Worm (Caenorhabditis elegans) whole organism, dauer: ENCODE results near the gene mrpl-4.

Experiments
- unc-62 ChIP-seq: sonication (generic microtip); optimal IDR thresholded peaks from 2 replicates; lab custom pipeline; 2017; ENCODE audit warnings: missing biosample characterization, missing genetic modification reagents, missing genetic modification characterization

mrpl-4 gene

DNA sequence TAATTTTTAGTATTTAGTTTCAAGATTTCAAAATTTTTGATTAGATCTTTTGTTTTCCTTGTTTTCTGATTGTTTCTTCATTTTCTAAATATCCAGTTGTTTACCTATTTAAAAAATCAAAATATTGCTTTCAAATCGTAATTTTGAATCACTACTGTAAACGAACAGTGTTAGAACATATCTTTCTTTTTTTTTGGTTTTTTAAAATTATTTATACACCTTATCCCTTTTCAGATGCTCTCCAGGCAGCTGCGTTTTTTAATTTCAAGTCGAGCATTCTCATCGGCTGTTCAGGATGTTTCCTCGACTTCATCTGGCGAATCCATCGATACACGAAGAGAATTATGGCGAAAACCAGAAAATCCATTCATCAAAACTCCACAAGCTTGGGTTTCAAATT lies at the start of gene mrpl-4:
Gene mrpl-4, plus strand, starts transcription at position 235 of the 400 bp plus-strand sequence.
- TF ChIP-seq unc-62 (GFP tag; lab: Kevin White, UChicago) = no peak

- no peak for TF ChIP-seq unc-62 (GFP tag; lab: Kevin White, UChicago)
Measured at ce11 chrV:8417271-8417670, 49.8 kb upstream of the mrpl-4 start.

- TF ChIP-seq unc-62 (GFP tag; lab: Kevin White, UChicago) = no peak
Measured at ce11 chrV:8424840-8425814, 41.9 kb upstream of the mrpl-4 start.

ce11 chrV:8426210-8426609 lies 40.9 kb upstream of the mrpl-4 start:
- no peak for TF ChIP-seq unc-62 (GFP tag; lab: Kevin White, UChicago)

- no peak for TF ChIP-seq unc-62 (GFP tag; lab: Kevin White, UChicago)
Measured at ce11 chrV:8426741-8427457, 40.2 kb upstream of the mrpl-4 start.

DNA sequence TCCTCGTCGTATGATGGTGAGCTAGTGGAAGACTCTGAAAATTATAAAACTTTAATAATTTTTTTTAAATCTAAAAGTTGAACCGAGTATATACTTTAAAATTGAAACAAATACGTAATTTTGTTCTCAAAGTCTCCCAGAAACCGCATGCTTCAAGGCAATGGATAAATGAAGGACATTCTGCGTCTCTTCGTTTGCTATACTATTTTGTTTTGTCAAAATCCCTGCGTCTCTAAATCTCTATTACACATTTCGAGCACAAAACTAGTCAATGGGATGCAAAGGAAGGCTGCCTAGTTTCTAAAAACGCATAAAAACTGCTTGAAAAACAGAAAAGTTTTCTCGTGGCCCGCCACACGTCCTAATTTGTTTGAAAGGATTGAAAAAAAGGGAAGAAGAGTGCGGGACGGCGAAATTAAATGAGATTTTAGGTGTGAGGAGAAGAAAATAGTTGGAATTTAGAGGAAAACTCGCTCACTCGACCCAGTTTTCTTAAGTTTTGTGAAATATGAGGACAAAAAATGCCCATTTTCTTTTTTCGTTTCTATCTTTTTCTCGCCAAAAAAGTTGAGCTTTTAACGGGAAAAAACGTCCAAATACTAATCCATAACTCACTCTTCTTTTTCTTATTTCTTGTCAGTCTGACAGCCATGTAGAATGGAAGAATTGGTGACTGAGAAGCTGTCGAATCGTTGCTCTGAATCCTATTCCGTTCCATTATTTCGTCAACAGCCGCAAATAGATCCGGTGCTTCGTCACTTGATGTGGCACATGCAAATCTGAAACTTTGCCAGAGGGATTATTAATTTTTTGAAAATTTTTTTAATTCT lies 38.3 kb upstream of the mrpl-4 start:
- TF ChIP-seq unc-62 (GFP tag; lab: Kevin White, UChicago) = no peak

ce11 chrV:8434400-8434827 lies 32.7 kb upstream of the mrpl-4 start:
- no peak for TF ChIP-seq unc-62 (GFP tag; lab: Kevin White, UChicago)

ce11 chrV:8435292-8435691 lies 31.8 kb upstream of the mrpl-4 start:
- TF ChIP-seq unc-62 (GFP tag; lab: Kevin White, UChicago) = no peak

DNA sequence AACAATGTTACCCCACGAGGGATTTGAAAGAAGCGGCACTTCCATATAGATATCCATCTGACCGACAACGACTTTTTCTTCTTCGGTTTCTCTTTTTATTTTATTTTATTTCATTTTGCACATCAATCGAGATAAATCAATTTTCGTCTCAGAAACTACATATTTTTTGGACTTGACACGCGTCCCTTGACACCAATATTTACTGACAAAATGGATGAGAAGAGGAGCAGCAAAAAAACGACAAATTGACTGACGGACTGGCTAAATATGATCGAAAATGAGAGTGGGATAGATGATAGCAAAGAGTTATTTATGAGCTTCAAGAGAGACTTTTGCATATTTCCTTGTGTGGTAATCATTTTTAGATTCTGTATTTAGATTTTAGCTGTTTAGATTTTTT lies 29.7 kb upstream of the mrpl-4 start:
- TF ChIP-seq unc-62 (GFP tag; lab: Kevin White, UChicago) = no peak

DNA sequence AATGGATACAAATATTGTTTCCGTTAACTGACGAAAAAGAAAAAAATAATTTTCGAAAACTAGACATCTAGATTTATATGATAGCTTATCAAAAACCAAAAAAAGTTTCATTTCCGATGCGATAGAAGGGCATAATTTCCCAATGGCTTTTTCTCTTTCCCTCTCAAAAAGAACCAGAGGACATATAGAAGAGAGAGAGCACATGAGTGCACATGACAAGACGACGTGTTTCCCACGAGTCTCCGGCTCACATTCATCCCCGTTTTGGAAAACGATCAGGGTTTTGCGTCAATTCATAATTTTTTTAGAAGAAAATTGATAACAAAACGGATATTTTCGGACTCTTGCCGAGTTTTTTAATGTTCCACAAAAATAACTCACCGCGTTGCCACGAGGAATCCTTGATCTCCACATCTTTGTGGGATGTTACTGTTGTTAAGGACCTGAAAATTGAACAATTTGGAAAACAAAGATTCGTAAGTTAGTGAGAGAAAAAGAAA lies 22.7 kb upstream of the mrpl-4 start, which contains the start of gene lmd-3:
Gene lmd-3, minus strand, starts transcription at position 450 of the 500 bp plus-strand sequence.
- no peak for TF ChIP-seq unc-62 (GFP tag; lab: Kevin White, UChicago)

DNA sequence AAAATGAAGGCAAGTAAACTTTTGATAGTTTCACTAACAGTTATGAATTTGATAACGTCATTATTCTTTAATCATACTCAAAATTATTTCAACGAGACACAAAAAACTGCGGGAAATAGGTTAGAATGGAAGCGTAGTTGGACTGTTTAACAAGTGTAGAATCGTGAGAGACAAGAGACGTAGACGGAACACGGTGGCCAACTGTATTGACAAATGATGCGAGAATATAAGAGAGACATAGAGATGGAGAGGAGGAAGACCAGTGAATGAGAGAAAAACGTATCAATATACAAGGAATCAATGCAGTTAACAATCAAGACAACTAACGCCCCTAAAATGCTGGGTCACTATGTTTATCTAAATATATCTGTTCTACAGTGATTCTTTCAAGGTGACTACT lies 21.4 kb upstream of the mrpl-4 start:
- no peak for TF ChIP-seq unc-62 (GFP tag; lab: Kevin White, UChicago)

ce11 chrV:8447928-8448327 lies 19.1 kb upstream of the mrpl-4 start, which contains the start of gene T23B12.5:
T23B12.5 (minus strand) TSS chrV:8448028.
- no peak for TF ChIP-seq unc-62 (GFP tag; lab: Kevin White, UChicago)

DNA sequence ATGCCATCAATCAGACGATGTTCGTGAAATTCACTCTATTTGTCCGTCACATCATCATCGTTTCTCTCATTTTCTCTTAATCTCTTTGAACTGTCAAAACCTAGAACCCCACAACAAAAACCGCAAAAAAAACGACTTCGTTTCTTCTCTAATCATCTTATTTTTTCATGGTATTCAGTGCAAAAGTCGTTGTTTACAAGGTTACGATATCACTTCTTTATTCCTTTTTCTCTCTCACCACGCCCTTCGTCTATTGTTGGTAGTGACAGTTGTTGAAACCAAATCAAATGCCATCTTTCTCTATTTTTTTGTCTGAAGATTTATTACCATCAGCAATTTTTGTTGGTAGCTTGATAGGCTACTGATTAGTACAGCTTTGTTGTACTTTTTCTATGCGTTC lies 17.8 kb upstream of the mrpl-4 start:
- TF ChIP-seq unc-62 (GFP tag; lab: Kevin White, UChicago) = no peak

DNA sequence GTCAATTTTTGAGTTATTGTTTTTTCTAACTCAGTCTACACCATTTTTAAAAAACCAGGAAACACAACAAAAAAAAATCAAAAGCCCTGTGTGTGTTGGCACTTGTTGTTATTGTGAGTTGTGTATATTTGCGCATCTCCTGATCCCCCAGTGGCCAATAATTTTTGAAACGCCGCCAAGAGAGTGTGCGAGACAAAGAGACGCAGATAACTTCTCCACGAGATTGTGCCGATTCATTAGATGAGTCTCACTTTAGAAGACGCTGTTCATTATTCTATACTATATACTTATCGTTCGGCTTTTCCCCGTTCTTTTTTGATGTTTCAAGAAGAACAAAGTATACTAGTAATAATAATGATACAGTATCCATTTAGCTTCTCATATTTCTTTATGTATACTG lies 16.4 kb upstream of the mrpl-4 start:
- TF ChIP-seq unc-62 (GFP tag; lab: Kevin White, UChicago) = no peak

ce11 chrV:8454995-8455446 lies 12.0 kb upstream of the mrpl-4 start, which contains the start of gene T23B12.11:
T23B12.11 (plus strand) TSS chrV:8455396.
- no peak for TF ChIP-seq unc-62 (GFP tag; lab: Kevin White, UChicago)
